Worm (Caenorhabditis elegans) whole organism, midembryonic: ENCODE results near the gene F40G9.19.

ENCODE experiments used
- T22C8.4 ChIP-seq: fragments of 200-800 bp; sonication (Bioruptor generic); IDR thresholded peaks from 2 replicates; pipeline ENCODE4 v1.3.6; 2022; ENCODE audit warnings: missing genetic modification characterization, missing compliant biosample characterization
- klf-2 ChIP-seq: fragments of 200-800 bp; sonication (Bioruptor generic); conservative IDR thresholded peaks from 2 replicates; pipeline ENCODE4 v1.3.6; 2022; ENCODE audit warnings: missing genetic modification reagents, missing genetic modification characterization, missing compliant biosample characterization
- med-1 ChIP-seq: sonication (generic microtip); optimal IDR thresholded peaks from 2 replicates; lab custom pipeline; 2017; ENCODE audit warnings: missing genetic modification characterization, mild to moderate bottlenecking, missing compliant biosample characterization, antibody characterized with exemption, missing genetic modification reagents; ENCODE audit not compliant: insufficient read depth
- ref-1 ChIP-seq: fragments of 200-800 bp; sonication (Bioruptor generic); conservative IDR thresholded peaks from 2 replicates; pipeline ENCODE4 v1.3.6; 2022; ENCODE audit warnings: missing genetic modification reagents, missing genetic modification characterization, missing compliant biosample characterization
- ztf-23 ChIP-seq: fragments of 200-800 bp; sonication (Bioruptor generic); IDR thresholded peaks from 2 replicates; pipeline ENCODE4 v1.3.6; 2022; ENCODE audit warnings: missing genetic modification reagents, missing genetic modification characterization, missing compliant biosample characterization
- ztf-29 ChIP-seq: fragments of 200-800 bp; sonication (Bioruptor generic); IDR thresholded peaks from 2 replicates; pipeline ENCODE4 v1.3.6; 2022; ENCODE audit warnings: missing genetic modification reagents, missing genetic modification characterization, missing compliant biosample characterization

ce11 chrIII:159149-159548 is 14.5 kb upstream of the F40G9.19 start:
- TF ChIP-seq ref-1 (GFP tag; lab: Robert Waterston, UW) (no peak), ztf-29 (GFP tag; lab: Robert Waterston, UW) (no peak), T22C8.4 (GFP tag; lab: Robert Waterston, UW) (no peak), klf-2 (GFP tag; lab: Robert Waterston, UW) (no peak), ztf-23 (GFP tag; lab: Robert Waterston, UW) (no peak), med-1 (GFP tag; lab: Kevin White, UChicago) (no peak)
